Worm (Caenorhabditis elegans) whole organism, L4/young adult: Measurements from ENCODE around the gene F58F12.1.

Experiments used
- W03F9.2 ChIP-seq: fragments of 150-350 bp; optimal IDR thresholded peaks from 2 replicates; lab custom pipeline; 2014; ENCODE audit warnings: missing biosample characterization, missing genetic modification characterization
- dao-5 ChIP-seq: sonication (generic microtip); optimal IDR thresholded peaks from 2 replicates; lab custom pipeline; 2016; ENCODE audit warnings: missing genotype, missing genetic modification characterization, moderate library complexity, missing compliant biosample characterization
- him-1 ChIP-seq: sonication (generic microtip); optimal IDR thresholded peaks from 2 replicates; lab custom pipeline; 2016; ENCODE audit warnings: missing genotype, missing genetic modification reagents, missing genetic modification characterization, missing compliant biosample characterization

DNA sequence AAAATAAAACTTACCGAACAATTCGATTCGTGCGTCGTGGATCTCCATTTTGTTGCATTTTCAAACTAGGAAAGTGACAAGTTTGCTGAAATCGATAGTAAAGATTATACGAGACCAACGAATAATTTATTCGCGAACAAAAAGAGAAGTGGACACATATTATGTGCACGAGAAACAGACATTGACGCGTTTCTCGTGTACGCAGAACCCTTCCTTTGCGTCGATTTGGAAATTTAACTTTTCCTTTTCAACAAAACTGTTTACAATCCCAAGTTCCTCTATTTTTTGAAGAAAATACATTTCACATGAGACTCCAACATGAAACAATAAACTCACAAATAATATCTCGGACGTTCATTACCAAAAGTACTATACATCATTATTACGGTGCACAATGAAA, 22.6 kb upstream of the F58F12.1 start, which contains the start of gene K10B2.4:
- no peak for TF ChIP-seq him-1
- no peak for TF ChIP-seq dao-5 (tag; lab: Kevin White, UChicago)
- peak; percentile 72 for TF ChIP-seq W03F9.2 (tag; lab: Kevin White, UChicago)
